Worm (Caenorhabditis elegans) whole organism, L4/young adult: ENCODE measurements around the gene srz-63.
A peak's percentile ranks its signal among the peaks of the same experiment; 100 is the strongest.

Experiments used
- W03F9.2 ChIP-seq: fragments of 150-350 bp; optimal IDR thresholded peaks from 2 replicates; lab custom pipeline; 2014; ENCODE audit warnings: missing biosample characterization, missing genetic modification characterization
- dao-5 ChIP-seq: sonication (generic microtip); optimal IDR thresholded peaks from 2 replicates; lab custom pipeline; 2016; ENCODE audit warnings: missing genotype, missing genetic modification characterization, moderate library complexity, missing compliant biosample characterization
- him-1 ChIP-seq: sonication (generic microtip); optimal IDR thresholded peaks from 2 replicates; lab custom pipeline; 2016; ENCODE audit warnings: missing genotype, missing genetic modification reagents, missing genetic modification characterization, missing compliant biosample characterization

ce11 chrII:1309892-1310516, 31.6 kb downstream of the srz-63 start, which contains the start of the genes alh-6 and fcho-1:
- no peak for TF ChIP-seq him-1 (tag; lab: Kevin White, UChicago)
- no peak for TF ChIP-seq dao-5 (tag; lab: Kevin White, UChicago)
- peak; percentile 10 for TF ChIP-seq W03F9.2 (tag; lab: Kevin White, UChicago)
